Fruit fly (Drosophila melanogaster) whole organism, embryonic: Measurements from ENCODE around the gene Lsd-1.

Experiments used
- Bteb2 ChIP-seq: fragments of 200-800 bp; sonication (Bioruptor generic); optimal IDR thresholded peaks from 2 replicates; lab custom pipeline; 2016; ENCODE audit warnings: missing biosample characterization, missing genetic modification characterization
- CG10366 ChIP-seq: fragments of 200-800 bp; sonication (Bioruptor generic); IDR thresholded peaks from 2 replicates; pipeline ENCODE4 v1.3.6; 2022; ENCODE audit warnings: missing biosample characterization, missing genetic modification characterization
- CG11398 ChIP-seq: fragments of 200-800 bp; sonication (Bioruptor generic); optimal IDR thresholded peaks from 2 replicates; lab custom pipeline; 2016; ENCODE audit warnings: missing biosample characterization, missing genetic modification characterization
- CG11695 ChIP-seq: fragments of 200-800 bp; sonication (Bioruptor generic); IDR thresholded peaks from 3 replicates; pipeline ENCODE4 v1.3.6; 2022; ENCODE audit warnings: missing biosample characterization, missing genetic modification characterization
- CG13123 ChIP-seq: fragments of 200-800 bp; sonication (Bioruptor generic); optimal IDR thresholded peaks from 2 replicates; lab custom pipeline; 2016; ENCODE audit warnings: missing biosample characterization, missing genetic modification characterization
- CG14667 ChIP-seq: fragments of 200-800 bp; sonication (Bioruptor generic); IDR thresholded peaks from 2 replicates; pipeline ENCODE4 v1.3.6; 2022; ENCODE audit warnings: missing biosample characterization, missing genetic modification characterization
- CG1529 ChIP-seq: fragments of 200-800 bp; sonication (Bioruptor generic); optimal IDR thresholded peaks from 3 replicates; lab custom pipeline; 2018; ENCODE audit warnings: missing biosample characterization, missing genetic modification characterization
- CG15696 ChIP-seq: fragments of 200-800 bp; sonication (Bioruptor generic); optimal IDR thresholded peaks from 2 replicates; lab custom pipeline; 2019; ENCODE audit warnings: missing biosample characterization, mild to moderate bottlenecking, missing genetic modification characterization, moderate library complexity
- CG17186 ChIP-seq: fragments of 200-800 bp; sonication (Bioruptor generic); optimal IDR thresholded peaks from 3 replicates; lab custom pipeline; 2017; ENCODE audit warnings: missing biosample characterization, missing genetic modification reagents, missing genetic modification characterization
- CG17328 ChIP-seq: fragments of 200-800 bp; sonication (Bioruptor generic); IDR thresholded peaks from 2 replicates; pipeline ENCODE4 v1.3.6; 2022; ENCODE audit warnings: missing biosample characterization, missing genetic modification characterization
- CG18764 ChIP-seq: fragments of 200-800 bp; sonication (Bioruptor generic); optimal IDR thresholded peaks from 3 replicates; lab custom pipeline; 2016; ENCODE audit warnings: missing biosample characterization, missing genetic modification characterization
- CG32767 ChIP-seq: fragments of 200-800 bp; sonication (Bioruptor generic); IDR thresholded peaks from 2 replicates; pipeline ENCODE4 v1.3.6; 2022; ENCODE audit warnings: missing biosample characterization, missing genetic modification characterization
- CG34376 ChIP-seq: fragments of 200-800 bp; sonication (Bioruptor generic); optimal IDR thresholded peaks from 2 replicates; lab custom pipeline; 2018; ENCODE audit warnings: missing biosample characterization, mild to moderate bottlenecking, missing genetic modification characterization
- CG42726 ChIP-seq: fragments of 200-800 bp; sonication (Bioruptor generic); IDR thresholded peaks from 2 replicates; pipeline ENCODE4 v1.3.6; 2022; ENCODE audit warnings: missing biosample characterization, missing genetic modification characterization; ENCODE audit not compliant: partially characterized antibody
- CG4617 ChIP-seq: fragments of 200-800 bp; sonication (Bioruptor generic); optimal IDR thresholded peaks from 3 replicates; lab custom pipeline; 2016; ENCODE audit warnings: missing biosample characterization, missing genetic modification characterization, borderline replicate concordance
- CG6689 ChIP-seq: fragments of 200-800 bp; sonication (Bioruptor generic); IDR thresholded peaks from 2 replicates; pipeline ENCODE4 v1.3.6; 2022; ENCODE audit warnings: missing biosample characterization, missing genetic modification characterization
- CG7357 ChIP-seq: fragments of 200-800 bp; sonication (Bioruptor generic); IDR thresholded peaks from 3 replicates; pipeline ENCODE4 v1.3.6; 2022; ENCODE audit warnings: missing biosample characterization, missing genetic modification characterization
- CG7556 ChIP-seq: fragments of 200-800 bp; sonication (Bioruptor generic); optimal IDR thresholded peaks from 2 replicates; lab custom pipeline; 2017; ENCODE audit warnings: missing biosample characterization, mild to moderate bottlenecking, missing genetic modification characterization
- CG8089 ChIP-seq: fragments of 200-800 bp; sonication (Bioruptor generic); optimal IDR thresholded peaks from 3 replicates; lab custom pipeline; 2016; ENCODE audit warnings: missing biosample characterization, missing genetic modification characterization
- CG8281 ChIP-seq: fragments of 200-800 bp; sonication (Bioruptor generic); optimal IDR thresholded peaks from 2 replicates; lab custom pipeline; 2018; ENCODE audit warnings: missing biosample characterization, mild to moderate bottlenecking, missing genetic modification characterization, moderate library complexity
- CG8388 ChIP-seq: fragments of 200-800 bp; sonication (Bioruptor generic); optimal IDR thresholded peaks from 2 replicates; lab custom pipeline; 2019; ENCODE audit warnings: missing biosample characterization, mild to moderate bottlenecking, missing genetic modification characterization, moderate library complexity
- CG9437 ChIP-seq: fragments of 200-800 bp; sonication (Bioruptor generic); optimal IDR thresholded peaks from 2 replicates; lab custom pipeline; 2018; ENCODE audit warnings: missing biosample characterization, mild to moderate bottlenecking, missing genetic modification characterization
- CG9609 ChIP-seq: fragments of 200-800 bp; sonication (Bioruptor generic); optimal IDR thresholded peaks from 3 replicates; lab custom pipeline; 2016; ENCODE audit warnings: missing biosample characterization, missing genetic modification characterization
- CkIIα-i1 ChIP-seq: fragments of 200-800 bp; sonication (Bioruptor generic); IDR thresholded peaks from 2 replicates; pipeline ENCODE4 v1.3.6; 2022; ENCODE audit warnings: missing biosample characterization, missing genetic modification characterization
- D19A ChIP-seq: fragments of 200-800 bp; optimal IDR thresholded peaks from 3 replicates; lab custom pipeline; 2019; ENCODE audit warnings: missing biosample characterization, mild to moderate bottlenecking, missing genetic modification characterization, moderate library complexity
- Deaf1 ChIP-seq: fragments of 200-800 bp; optimal IDR thresholded peaks from 3 replicates; lab custom pipeline; 2019; ENCODE audit warnings: missing biosample characterization, mild to moderate bottlenecking, missing genetic modification characterization, moderate library complexity
- Dip2 ChIP-seq: fragments of 200-800 bp; sonication (Bioruptor generic); IDR thresholded peaks from 2 replicates; pipeline ENCODE4 v1.3.6; 2022; ENCODE audit warnings: missing biosample characterization, missing genetic modification characterization
- E2f2 ChIP-seq: fragments of 200-800 bp; sonication (Bioruptor generic); IDR thresholded peaks from 2 replicates; pipeline ENCODE4 v1.3.6; 2022; ENCODE audit warnings: missing biosample characterization, missing genetic modification characterization
- ERR ChIP-seq: fragments of 200-800 bp; sonication (Bioruptor generic); optimal IDR thresholded peaks from 2 replicates; lab custom pipeline; 2016; ENCODE audit warnings: missing biosample characterization, missing genetic modification characterization
- Ets97D ChIP-seq: fragments of 200-800 bp; sonication (Bioruptor generic); optimal IDR thresholded peaks from 3 replicates; lab custom pipeline; 2016; ENCODE audit warnings: missing biosample characterization, missing genetic modification characterization
- HLH4C ChIP-seq: fragments of 200-800 bp; sonication (Bioruptor generic); IDR thresholded peaks from 3 replicates; pipeline ENCODE4 v1.3.6; 2022; ENCODE audit warnings: missing biosample characterization, missing genetic modification characterization; ENCODE audit not compliant: partially characterized antibody
- HLHmδ ChIP-seq: fragments of 200-800 bp; sonication (Bioruptor generic); optimal IDR thresholded peaks from 2 replicates; lab custom pipeline; 2018; ENCODE audit warnings: missing biosample characterization, mild to moderate bottlenecking, missing genetic modification characterization, moderate library complexity
- Lim3 ChIP-seq: fragments of 200-800 bp; sonication (Bioruptor generic); IDR thresholded peaks from 2 replicates; pipeline ENCODE4 v1.3.6; 2022; ENCODE audit warnings: missing biosample characterization, missing genetic modification characterization
- Mad ChIP-seq: fragments of 200-800 bp; sonication (Bioruptor generic); optimal IDR thresholded peaks from 2 replicates; lab custom pipeline; 2016; ENCODE audit warnings: missing biosample characterization, missing genetic modification characterization
- Meics ChIP-seq: fragments of 200-800 bp; sonication (Bioruptor generic); optimal IDR thresholded peaks from 2 replicates; lab custom pipeline; 2017; ENCODE audit warnings: missing biosample characterization, mild to moderate bottlenecking, missing genetic modification characterization
- Mrtf ChIP-seq: fragments of 200-800 bp; sonication (Bioruptor generic); IDR thresholded peaks from 3 replicates; pipeline ENCODE4 v1.3.6; 2022; ENCODE audit warnings: missing biosample characterization, missing genetic modification characterization
- NC2α ChIP-seq: fragments of 200-800 bp; sonication (Bioruptor generic); optimal IDR thresholded peaks from 2 replicates; lab custom pipeline; 2016; ENCODE audit warnings: missing biosample characterization, missing genetic modification characterization
- PHDP ChIP-seq: fragments of 200-800 bp; sonication (Bioruptor generic); optimal IDR thresholded peaks from 3 replicates; lab custom pipeline; 2018; ENCODE audit warnings: missing biosample characterization, mild to moderate bottlenecking, missing genetic modification characterization, moderate library complexity
- Poxn ChIP-seq: fragments of 200-800 bp; sonication (Bioruptor generic); IDR thresholded peaks from 2 replicates; pipeline ENCODE4 v1.3.6; 2022; ENCODE audit warnings: missing biosample characterization, missing genetic modification characterization
- Sry-δ ChIP-seq: fragments of 200-800 bp; sonication (Bioruptor generic); optimal IDR thresholded peaks from 2 replicates; lab custom pipeline; 2016; ENCODE audit warnings: missing biosample characterization, missing genetic modification characterization
- Taf1 ChIP-seq: fragments of 200-800 bp; sonication (Bioruptor generic); IDR thresholded peaks from 2 replicates; pipeline ENCODE4 v1.3.6; 2022; ENCODE audit warnings: missing biosample characterization, missing genetic modification characterization
- az2 ChIP-seq: fragments of 200-800 bp; sonication (Bioruptor generic); optimal IDR thresholded peaks from 3 replicates; lab custom pipeline; 2016; ENCODE audit warnings: missing biosample characterization, missing genetic modification characterization
- da ChIP-seq: fragments of 200-800 bp; sonication (Bioruptor generic); optimal IDR thresholded peaks from 2 replicates; lab custom pipeline; 2016; ENCODE audit warnings: missing biosample characterization, missing genetic modification characterization
- emc ChIP-seq: fragments of 200-800 bp; sonication (Bioruptor generic); optimal IDR thresholded peaks from 2 replicates; lab custom pipeline; 2016; ENCODE audit warnings: missing biosample characterization, missing genetic modification characterization
- gce ChIP-seq: fragments of 200-800 bp; sonication (Bioruptor generic); IDR thresholded peaks from 3 replicates; pipeline ENCODE4 v1.3.6; 2022; ENCODE audit warnings: missing biosample characterization, missing genetic modification characterization
- maf-S ChIP-seq: fragments of 200-800 bp; sonication (Bioruptor generic); optimal IDR thresholded peaks from 2 replicates; lab custom pipeline; 2016; ENCODE audit warnings: missing biosample characterization, missing genetic modification characterization
- tin ChIP-seq: fragments of 200-800 bp; sonication (Bioruptor generic); optimal IDR thresholded peaks from 3 replicates; lab custom pipeline; 2016; ENCODE audit warnings: missing biosample characterization, missing genetic modification characterization
- ttk ChIP-seq: fragments of 200-800 bp; sonication (Bioruptor generic); IDR thresholded peaks from 2 replicates; pipeline ENCODE4 v2.1.2; 2022; ENCODE audit warnings: missing biosample characterization, missing genetic modification characterization
- zen2 ChIP-seq: fragments of 200-800 bp; sonication (Bioruptor generic); IDR thresholded peaks from 3 replicates; pipeline ENCODE4 v1.3.6; 2022; ENCODE audit warnings: missing biosample characterization, missing genetic modification characterization; ENCODE audit not compliant: partially characterized antibody
- zf30C ChIP-seq: fragments of 200-800 bp; sonication (Bioruptor generic); optimal IDR thresholded peaks from 3 replicates; lab custom pipeline; 2018; ENCODE audit warnings: missing biosample characterization, mild to moderate bottlenecking, missing genetic modification characterization
- zfh1 ChIP-seq: fragments of 200-800 bp; sonication (Bioruptor generic); IDR thresholded peaks from 3 replicates; pipeline ENCODE4 v1.3.6; 2022; ENCODE audit warnings: missing biosample characterization, missing genetic modification characterization

Gene Lsd-1

DNA sequence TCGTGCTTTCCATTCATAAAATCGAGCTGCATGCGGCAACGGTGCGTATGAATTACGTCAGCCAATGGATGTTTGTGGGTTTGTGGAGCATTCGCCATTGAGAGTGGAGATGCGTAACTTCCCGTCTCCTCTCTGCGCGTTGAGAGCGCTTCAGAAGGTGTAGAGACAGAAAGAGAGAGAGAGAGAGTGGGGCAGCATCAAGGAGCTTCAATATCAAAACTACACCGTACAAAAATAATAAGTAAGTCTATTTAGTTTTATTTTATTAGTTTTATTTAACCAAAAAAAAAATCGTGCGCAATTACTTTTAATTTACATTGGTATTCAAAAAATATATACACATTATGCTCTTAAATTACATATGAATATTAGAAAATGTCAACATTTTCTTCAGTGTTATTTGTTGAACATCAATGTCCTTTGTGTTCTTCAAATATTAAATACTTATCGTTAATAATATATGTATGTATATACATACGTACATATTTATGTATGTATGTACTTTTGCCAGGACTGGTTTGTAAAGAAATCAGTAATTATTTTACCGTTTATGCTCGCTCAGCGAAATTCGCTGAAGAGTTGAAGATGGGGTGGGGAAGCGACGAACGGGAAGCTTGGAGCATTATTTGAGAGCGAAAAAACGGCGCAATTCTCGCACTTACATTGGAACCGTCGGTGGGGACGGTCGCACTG, 40.8 kb upstream of the Lsd-1 start, which contains the start of gene CG10365 (continued):
- TF ChIP-seq HLHmδ (no peak), CG8281 (tag; lab: Kevin White, UChicago) (peak; percentile 64), CG14667 (GFP tag; lab: Robert Waterston, UW) (peak; percentile 62), CG8089 (GFP tag; lab: Kevin White, UChicago) (no peak), CG15696 (tag; lab: Kevin White, UChicago) (peak; percentile 40), CG34376 (GFP tag; lab: Kevin White, UChicago) (peak; percentile 22), HLH4C (GFP tag; lab: Robert Waterston, UW) (no peak), zf30C (GFP tag; lab: Kevin White, UChicago) (peak; percentile 59), PHDP (peak; percentile 96), Mad (GFP tag; lab: Kevin White, UChicago) (no peak), CG9609 (GFP tag; lab: Kevin White, UChicago) (no peak), E2f2 (GFP tag; lab: Robert Waterston, UW) (peak; percentile 56; the same call in 1 of the 2 replicates), CG4617 (GFP tag; lab: Kevin White, UChicago) (peak; percentile 3), Sry-δ (GFP tag; lab: Kevin White, UChicago) (no peak), NC2α (GFP tag; lab: Kevin White, UChicago) (no peak), CG11398 (GFP tag; lab: Kevin White, UChicago) (no peak), da (GFP tag; lab: Kevin White, UChicago) (no peak), Deaf1 (tag; lab: Kevin White, UChicago) (peak; percentile 40), D19A (tag; lab: Kevin White, UChicago) (peak; percentile 76), Mrtf (GFP tag; lab: Robert Waterston, UW) (peak; percentile 20; the same call in 1 of the 3 replicates), Dip2 (GFP tag; lab: Robert Waterston, UW) (no peak), zfh1 (GFP tag; lab: Robert Waterston, UW) (0 out of 3 replicates have a peak, but pooled peaks have one; percentile 50), CG6689 (GFP tag; lab: Robert Waterston, UW) (peak; percentile 86), Lim3 (no peak), gce (GFP tag; lab: Robert Waterston, UW) (peak; percentile 87; the same call in 2 of the 3 replicates), CG42726 (GFP tag; lab: Robert Waterston, UW) (no peak), CG7357 (peak; percentile 76), CG11695 (GFP tag; lab: Robert Waterston, UW) (peak; percentile 90), CG13123 (peak; percentile 78), ttk (GFP tag; lab: Robert Waterston, UW) (peak; percentile 79), CG18764 (GFP tag; lab: Kevin White, UChicago) (peak; percentile 56), Meics (GFP tag; lab: Kevin White, UChicago) (peak; percentile 93), Poxn (GFP tag; lab: Robert Waterston, UW) (peak; percentile 54; the same call in 1 of the 2 replicates), CG17186 (no peak), az2 (GFP tag; lab: Kevin White, UChicago) (peak; percentile 81), CG10366 (GFP tag; lab: Robert Waterston, UW) (peak; percentile 83), CG32767 (peak; percentile 88), ERR (GFP tag; lab: Kevin White, UChicago) (no peak), CG8388 (GFP tag; lab: Kevin White, UChicago) (peak; percentile 90), Ets97D (GFP tag; lab: Kevin White, UChicago) (no peak), CG17328 (GFP tag; lab: Robert Waterston, UW) (peak; percentile 85), CG1529 (GFP tag; lab: Kevin White, UChicago) (peak; percentile 17), Bteb2 (GFP tag; lab: Kevin White, UChicago) (no peak), zen2 (GFP tag; lab: Robert Waterston, UW) (no peak), CG9437 (GFP tag; lab: Kevin White, UChicago) (peak; percentile 87), Taf1 (GFP tag; lab: Robert Waterston, UW) (no peak), CG7556 (GFP tag; lab: Kevin White, UChicago) (peak; percentile 96), tin (peak; percentile 67), CkIIα-i1 (no peak), emc (GFP tag; lab: Kevin White, UChicago) (no peak), maf-S (GFP tag; lab: Kevin White, UChicago) (no peak)
